Fruit fly (Drosophila melanogaster): ENCODE results near the gene alphaTub85E.
"Not testable (repeated sequence)": the region's sequence is repeated elsewhere in the genome, so short reads cannot be mapped to it uniquely, and the experiment has no call there.

The alphaTub85E gene

dm6 chr3R:9700513-9700912 is 32.5 kb downstream of the alphaTub85E start:
- TF ChIP-seq pan (optimal IDR thresholded peaks at IDR 0.05) (no peak), CG8478 (optimal IDR thresholded peaks at IDR 0.05) (no peak), EcR (GFP tag; optimal IDR thresholded peaks at IDR 0.05) (no peak), Dll (optimal IDR thresholded peaks at IDR 0.05) (no peak)

- no peak for TF ChIP-seq EcR (GFP tag; optimal IDR thresholded peaks at IDR 0.05)
- TF ChIP-seq Dll (optimal IDR thresholded peaks at IDR 0.05), result no peak
- no peak for TF ChIP-seq pan (optimal IDR thresholded peaks at IDR 0.05)
- TF ChIP-seq usp (GFP tag; optimal IDR thresholded peaks at IDR 0.05), result no peak
- no peak for TF ChIP-seq CG8478 (optimal IDR thresholded peaks at IDR 0.05)
- TF ChIP-seq psq (optimal IDR thresholded peaks at IDR 0.05), result no peak
These were observed 38.1 kb downstream of the alphaTub85E start for dm6 chr3R:9694999-9695398.

dm6 chr3R:9692675-9693129 is 40.3 kb downstream of the alphaTub85E start, which contains the start of the genes Unc-115b, p24-2 and CG32939:
TSS of gene Unc-115b (minus strand) at chr3R:9692775.
TSS of gene p24-2 (minus strand) at chr3R:9692794.
TSS of gene CG32939 (plus strand) at chr3R:9693079.
- TF ChIP-seq CG8478 (optimal IDR thresholded peaks at IDR 0.05); psq (optimal IDR thresholded peaks at IDR 0.05); usp (GFP tag; optimal IDR thresholded peaks at IDR 0.05): not testable (repeated sequence)

DNA sequence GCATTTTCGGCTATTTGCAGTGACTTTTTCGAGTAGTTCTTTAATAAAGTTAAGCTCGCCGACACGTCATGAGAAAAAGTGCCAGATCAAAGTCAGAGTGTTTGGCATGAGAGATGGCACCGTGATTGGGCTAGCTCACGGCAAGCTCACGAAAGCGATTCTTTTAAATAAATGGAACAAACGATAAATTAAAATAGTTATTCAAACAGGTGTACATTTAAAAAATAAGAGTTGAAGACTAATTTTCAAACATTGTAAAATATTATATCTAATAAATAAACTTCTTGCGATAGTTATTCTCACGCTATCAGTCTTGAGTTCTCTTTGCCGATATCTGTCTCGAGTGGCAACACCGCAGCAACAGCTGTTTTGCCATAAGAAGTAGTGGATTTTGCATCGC is 47.7 kb downstream of the alphaTub85E start, which contains the start of the genes eca and CG18542:
TSS of gene eca (minus strand) at position 101 of the 400 bp plus-strand sequence.
TSS of gene CG18542 (plus strand) at position 385 of the 400 bp plus-strand sequence.
- not testable (repeated sequence) for TF ChIP-seq EcR (GFP tag; optimal IDR thresholded peaks at IDR 0.05); psq (optimal IDR thresholded peaks at IDR 0.05); CG8478 (optimal IDR thresholded peaks at IDR 0.05)

dm6 chr3R:9684125-9684524 is 48.9 kb downstream of the alphaTub85E start, which contains the start of gene CG9444:
TSS of gene CG9444 (minus strand) at chr3R:9684264.
- TF ChIP-seq pan (optimal IDR thresholded peaks at IDR 0.05), result no peak
- TF ChIP-seq psq (optimal IDR thresholded peaks at IDR 0.05), result no peak
- TF ChIP-seq EcR (GFP tag; optimal IDR thresholded peaks at IDR 0.05), result no peak
- TF ChIP-seq usp (GFP tag; optimal IDR thresholded peaks at IDR 0.05), result no peak
- TF ChIP-seq CG8478 (optimal IDR thresholded peaks at IDR 0.05), result no peak
- no peak for TF ChIP-seq Dll (optimal IDR thresholded peaks at IDR 0.05)

dm6 chr3R:9683064-9683682 is 49.9 kb downstream of the alphaTub85E start:
- TF ChIP-seq CG8478 (optimal IDR thresholded peaks at IDR 0.05) (no peak), pan (optimal IDR thresholded peaks at IDR 0.05) (no peak)

All from whole organism.